Worm (Caenorhabditis elegans) whole organism, young adult: ENCODE results near the gene C45B2.6.

Source experiments
- B0035.1 ChIP-seq: sonication (generic microtip); optimal IDR thresholded peaks from 2 replicates; lab custom pipeline; 2016; ENCODE audit warnings: missing genetic modification characterization, mild to moderate bottlenecking, missing compliant biosample characterization, missing genotype, missing genetic modification reagents
- B0336.3 ChIP-seq: fragments of 200-800 bp; sonication (Bioruptor generic); IDR thresholded peaks from 2 replicates; pipeline ENCODE4 v1.3.6; 2022; ENCODE audit warnings: missing genetic modification characterization, missing compliant biosample characterization
- F52B5.7 ChIP-seq: sonication (generic microtip); optimal IDR thresholded peaks from 2 replicates; lab custom pipeline; 2016; ENCODE audit warnings: mild to moderate bottlenecking, missing genetic modification characterization, missing compliant biosample characterization
- F57C9.4 ChIP-seq: sonication (generic microtip); optimal IDR thresholded peaks from 2 replicates; lab custom pipeline; 2017; ENCODE audit warnings: mild to moderate bottlenecking, missing genetic modification characterization, missing compliant biosample characterization
- T26A5.8 ChIP-seq: sonication (generic microtip); optimal IDR thresholded peaks from 2 replicates; lab custom pipeline; 2016; ENCODE audit warnings: missing genetic modification characterization, missing compliant biosample characterization
- Y56A3A.18 ChIP-seq: fragments of 200-800 bp; sonication (Bioruptor generic); IDR thresholded peaks from 2 replicates; pipeline ENCODE4 v1.3.6; 2022; ENCODE audit warnings: missing genetic modification reagents, missing genetic modification characterization, missing compliant biosample characterization
- ama-1 ChIP-seq, 3 experiments: fragments of 150-350 bp in 1 of 3; sonication (generic microtip) in 2 of 3; optimal IDR thresholded peaks; 2 replicates each; lab custom pipeline; 2014 to 2018; ENCODE audit warnings: missing biosample characterization in 2 of 3, missing genetic modification characterization in 2 of 3, missing genetic modification reagents in 2 of 3
- aptf-2 ChIP-seq: fragments of 200-800 bp; sonication (Bioruptor generic); conservative IDR thresholded peaks from 2 replicates; pipeline ENCODE4 v1.3.6; 2022; ENCODE audit warnings: missing genetic modification reagents, missing genetic modification characterization, missing compliant biosample characterization
- atf-7 ChIP-seq: sonication (generic microtip); optimal IDR thresholded peaks from 2 replicates; lab custom pipeline; 2017; ENCODE audit warnings: mild to moderate bottlenecking, missing genetic modification characterization, missing compliant biosample characterization
- athp-1 ChIP-seq: sonication (generic microtip); optimal IDR thresholded peaks from 2 replicates; lab custom pipeline; 2017; ENCODE audit warnings: mild to moderate bottlenecking, missing genetic modification characterization, missing compliant biosample characterization
- attf-6 ChIP-seq: fragments of 200-800 bp; sonication (Bioruptor generic); IDR thresholded peaks from 2 replicates; pipeline ENCODE4 v1.3.6; 2022; ENCODE audit warnings: missing genetic modification reagents, missing genetic modification characterization, missing compliant biosample characterization
- cebp-1 ChIP-seq, 2 experiments: fragments of 200-800 bp in 1 of 2; sonication (Bioruptor generic) in 1 of 2; sonication (generic microtip) in 1 of 2; IDR thresholded peaks in 1 of 2; optimal IDR thresholded peaks in 1 of 2; 2 replicates each; pipeline versions ENCODE4 v1.3.6 to Lab custom; 2017 to 2022; ENCODE audit warnings: missing compliant biosample characterization in 2 of 2, missing genetic modification characterization in 2 of 2, mild to moderate bottlenecking in 1 of 2, missing genetic modification reagents in 1 of 2, moderate library complexity in 1 of 2
- cebp-2 ChIP-seq: fragments of 200-800 bp; sonication (Bioruptor generic); IDR thresholded peaks from 2 replicates; pipeline ENCODE4 v1.3.6; 2022; ENCODE audit warnings: missing genetic modification characterization, missing compliant biosample characterization
- ceh-58 ChIP-seq: fragments of 200-800 bp; sonication (Bioruptor generic); IDR thresholded peaks from 2 replicates; pipeline ENCODE4 v1.3.6; 2022; ENCODE audit warnings: missing genetic modification characterization, missing compliant biosample characterization
- ceh-79 ChIP-seq: sonication (generic microtip); optimal IDR thresholded peaks from 2 replicates; lab custom pipeline; 2017; ENCODE audit warnings: mild to moderate bottlenecking, missing genetic modification characterization, missing compliant biosample characterization
- die-1 ChIP-seq: sonication (generic microtip); optimal IDR thresholded peaks from 2 replicates; lab custom pipeline; 2016; ENCODE audit warnings: missing genotype, mild to moderate bottlenecking, missing genetic modification characterization, missing compliant biosample characterization
- dox-1 ChIP-seq: fragments of 200-800 bp; sonication (Bioruptor generic); IDR thresholded peaks from 2 replicates; pipeline ENCODE4 v1.3.6; 2022; ENCODE audit warnings: missing genetic modification reagents, missing genetic modification characterization, missing compliant biosample characterization
- ekl-4 ChIP-seq: fragments of 200-800 bp; sonication (Bioruptor generic); IDR thresholded peaks from 2 replicates; pipeline ENCODE4 v1.3.6; 2022; ENCODE audit warnings: missing genetic modification reagents, missing genetic modification characterization, missing compliant biosample characterization
- gei-17 ChIP-seq: fragments of 200-800 bp; sonication (Bioruptor generic); optimal IDR thresholded peaks from 2 replicates; lab custom pipeline; 2018; ENCODE audit warnings: mild to moderate bottlenecking, missing genetic modification characterization, missing compliant biosample characterization
- hmg-1.2 ChIP-seq: fragments of 200-800 bp; sonication (Bioruptor generic); IDR thresholded peaks from 2 replicates; pipeline ENCODE4 v1.3.6; 2022; ENCODE audit warnings: missing genetic modification reagents, missing genetic modification characterization, missing compliant biosample characterization
- hsf-1 ChIP-seq: fragments of 200-800 bp; sonication (Bioruptor generic); IDR thresholded peaks from 2 replicates; pipeline ENCODE4 v1.3.6; 2022; ENCODE audit warnings: missing genetic modification reagents, missing genetic modification characterization, missing compliant biosample characterization
- lin-40 ChIP-seq: sonication (generic microtip); optimal IDR thresholded peaks from 2 replicates; lab custom pipeline; 2016; ENCODE audit warnings: missing genetic modification characterization, mild to moderate bottlenecking, missing compliant biosample characterization, missing genotype, missing genetic modification reagents
- lir-1 ChIP-seq: fragments of 200-800 bp; sonication (Bioruptor generic); conservative IDR thresholded peaks from 2 replicates; pipeline ENCODE4 v1.3.6; 2022; ENCODE audit warnings: missing genetic modification reagents, missing genetic modification characterization, missing compliant biosample characterization
- madf-3 ChIP-seq: fragments of 200-800 bp; sonication (Bioruptor generic); IDR thresholded peaks from 2 replicates; pipeline ENCODE4 v1.3.6; 2022; ENCODE audit warnings: missing genetic modification reagents, missing genetic modification characterization, missing compliant biosample characterization
- mcd-1 ChIP-seq: fragments of 200-800 bp; sonication (Bioruptor generic); IDR thresholded peaks from 2 replicates; pipeline ENCODE4 v1.3.6; 2022; ENCODE audit warnings: missing genetic modification reagents, missing genetic modification characterization, missing compliant biosample characterization
- nfya-1 ChIP-seq: sonication (generic microtip); optimal IDR thresholded peaks from 2 replicates; lab custom pipeline; 2017; ENCODE audit warnings: antibody characterized with exemption, missing compliant biosample characterization, missing genetic modification characterization, borderline replicate concordance; ENCODE audit not compliant: insufficient read depth
- nfyb-1 ChIP-seq: fragments of 200-800 bp; sonication (Bioruptor generic); IDR thresholded peaks from 2 replicates; pipeline ENCODE4 v1.3.6; 2022; ENCODE audit warnings: missing genetic modification reagents, missing genetic modification characterization, missing compliant biosample characterization
- nhr-80 ChIP-seq: sonication (generic microtip); optimal IDR thresholded peaks from 2 replicates; lab custom pipeline; 2016; ENCODE audit warnings: missing genetic modification characterization, missing compliant biosample characterization
- rec-8 ChIP-seq, 2 experiments: sonication (generic microtip); optimal IDR thresholded peaks; 2 replicates each; lab custom pipeline; 2016; ENCODE audit warnings: mild to moderate bottlenecking in 2 of 2, missing genetic modification characterization in 2 of 2, missing genetic modification reagents in 2 of 2, missing genotype in 2 of 2, missing biosample characterization in 1 of 2, missing compliant biosample characterization in 1 of 2, moderate library complexity in 1 of 2
- sdz-38 ChIP-seq: sonication (generic microtip); optimal IDR thresholded peaks from 2 replicates; lab custom pipeline; 2016; ENCODE audit warnings: missing genotype, missing genetic modification characterization, missing compliant biosample characterization
- snpc-3.4 ChIP-seq: sonication (generic microtip); optimal IDR thresholded peaks from 2 replicates; lab custom pipeline; 2017; ENCODE audit warnings: missing genetic modification characterization, mild to moderate bottlenecking, missing compliant biosample characterization, antibody characterized with exemption, moderate library complexity, missing genotype, missing genetic modification reagents
- tbp1 ChIP-seq: fragments of 200-800 bp; sonication (Bioruptor generic); optimal IDR thresholded peaks from 2 replicates; lab custom pipeline; 2018; ENCODE audit warnings: mild to moderate bottlenecking, missing genetic modification characterization, missing compliant biosample characterization
- tbx-9 ChIP-seq: sonication (generic microtip); optimal IDR thresholded peaks from 2 replicates; lab custom pipeline; 2016; ENCODE audit warnings: borderline replicate concordance, missing genetic modification characterization, inconsistent platforms, missing compliant biosample characterization
- zfh-2 ChIP-seq: fragments of 200-800 bp; sonication (Bioruptor generic); conservative IDR thresholded peaks from 2 replicates; pipeline ENCODE4 v1.3.6; 2022; ENCODE audit warnings: missing genetic modification reagents, missing genetic modification characterization, missing compliant biosample characterization
- zim-3 ChIP-seq: sonication (generic microtip); optimal IDR thresholded peaks from 2 replicates; lab custom pipeline; 2017; ENCODE audit warnings: mild to moderate bottlenecking, missing genetic modification characterization, moderate library complexity, missing compliant biosample characterization
- ztf-25 ChIP-seq: fragments of 200-800 bp; sonication (Bioruptor generic); IDR thresholded peaks from 2 replicates; pipeline ENCODE4 v1.3.6; 2022; ENCODE audit warnings: missing genetic modification reagents, missing genetic modification characterization, missing compliant biosample characterization
- ztf-26 ChIP-seq: sonication (generic microtip); optimal IDR thresholded peaks from 2 replicates; lab custom pipeline; 2017; ENCODE audit warnings: missing genetic modification characterization, missing compliant biosample characterization
- ztf-28 ChIP-seq: fragments of 200-800 bp; sonication (Bioruptor generic); IDR thresholded peaks from 2 replicates; pipeline ENCODE4 v1.3.6; 2022; ENCODE audit warnings: missing genetic modification reagents, missing genetic modification characterization, missing compliant biosample characterization
- ztf-3 ChIP-seq: fragments of 200-800 bp; sonication (Bioruptor generic); optimal IDR thresholded peaks from 2 replicates; lab custom pipeline; 2018; ENCODE audit warnings: mild to moderate bottlenecking, missing genetic modification characterization, missing compliant biosample characterization
- ztf-6 ChIP-seq: fragments of 200-800 bp; sonication (Bioruptor generic); IDR thresholded peaks from 2 replicates; pipeline ENCODE4 v1.3.6; 2022; ENCODE audit warnings: missing genetic modification reagents, missing genetic modification characterization, missing compliant biosample characterization

Gene C45B2.6

DNA sequence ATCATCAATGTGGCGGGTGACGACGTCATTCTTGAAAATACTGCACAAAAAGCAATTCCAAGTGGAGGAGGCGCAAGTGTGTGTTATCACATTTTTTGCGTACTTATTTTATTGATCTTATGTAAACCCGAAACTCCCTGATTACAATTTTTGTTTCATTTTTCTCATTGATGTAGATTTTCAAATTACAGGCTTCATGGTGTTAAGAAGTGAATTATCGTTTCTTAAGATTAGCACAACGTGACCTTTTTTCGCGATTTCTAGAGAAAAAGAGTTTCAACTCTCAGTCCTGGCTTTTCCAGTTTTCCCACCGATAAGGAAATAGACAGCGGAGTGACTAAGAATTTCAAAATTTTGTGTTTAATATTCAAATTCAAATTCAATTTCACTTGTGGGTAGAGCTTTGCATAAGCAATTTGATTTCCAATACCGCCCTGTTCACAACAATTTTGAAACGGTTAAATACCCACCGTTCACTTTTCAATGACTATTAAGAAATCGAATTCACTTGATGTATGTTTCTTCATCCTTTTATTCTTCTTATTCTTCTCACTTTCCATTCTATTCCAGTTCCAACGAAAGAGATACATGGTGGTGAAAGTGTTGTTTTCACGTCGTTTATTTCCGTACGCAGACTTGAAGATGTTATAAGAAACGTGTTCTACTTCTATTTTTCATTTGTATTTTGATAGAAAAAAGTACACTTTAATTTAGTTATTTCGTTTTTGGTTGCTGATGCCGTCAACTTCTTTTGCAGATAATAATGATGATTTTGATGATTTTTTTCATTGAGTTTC lies 25.7 kb upstream of the C45B2.6 start:
- TF ChIP-seq dox-1 (GFP tag; lab: Robert Waterston, UW) (no peak), B0035.1 (tag; lab: Kevin White, UChicago) (no peak), ztf-3 (GFP tag; lab: Kevin White, UChicago) (no peak), madf-3 (no peak), ceh-79 (tag; lab: Kevin White, UChicago) (no peak), nhr-80 (tag; lab: Kevin White, UChicago) (peak; percentile 45), rec-8 (tag; optimal IDR thresholded peaks at IDR 0.05; lab: Kevin White, UChicago) (no peak), die-1 (no peak), ztf-25 (no peak)

DNA sequence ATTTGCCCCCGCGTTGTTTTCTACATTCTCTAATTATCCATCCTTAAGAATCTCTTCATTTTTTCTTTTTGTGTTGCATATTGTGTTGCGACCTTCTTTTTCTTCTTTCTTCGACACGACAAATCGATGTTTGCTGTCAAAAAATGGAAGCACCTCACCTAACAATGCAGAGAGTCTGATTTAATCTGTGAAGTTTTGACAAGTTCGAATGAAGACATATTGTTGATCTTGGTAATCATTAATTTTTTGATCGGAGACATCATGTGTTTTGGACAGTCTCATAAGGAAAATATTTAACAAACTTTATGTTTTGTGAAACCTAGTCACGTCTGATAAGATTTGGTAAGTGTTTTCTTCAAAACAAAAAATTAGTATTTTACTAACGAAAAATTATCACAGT lies 23.6 kb upstream of the C45B2.6 start:
- TF ChIP-seq lin-40 (tag; lab: Kevin White, UChicago) (no peak), ztf-6 (GFP tag; lab: Robert Waterston, UW) (no peak), F52B5.7 (tag; lab: Kevin White, UChicago) (no peak), mcd-1 (GFP tag; lab: Robert Waterston, UW) (no peak)

DNA sequence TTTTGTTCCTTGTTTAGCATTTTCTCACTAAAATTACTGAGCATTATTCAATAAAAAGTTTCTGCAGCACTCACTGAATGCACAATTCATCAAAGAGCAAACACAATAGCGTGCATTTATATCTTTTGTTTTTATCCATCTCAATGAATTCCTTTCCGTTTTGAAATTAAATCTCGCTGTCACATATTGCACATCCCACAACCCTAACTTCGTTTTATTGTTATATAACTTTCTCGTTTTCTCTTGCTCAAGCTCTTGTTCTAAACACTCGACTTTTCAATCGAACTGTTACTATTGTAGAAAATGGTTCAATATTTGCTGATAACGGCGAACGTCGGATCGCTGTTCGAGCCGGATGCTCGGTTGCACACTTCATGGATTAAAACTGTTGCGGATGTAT lies 21.5 kb upstream of the C45B2.6 start, which contains the start of gene ipp-5:
ipp-5 (plus strand) TSS at position 301 of the 400 bp plus-strand sequence.
- TF ChIP-seq hmg-1.2 (GFP tag; lab: Robert Waterston, UW) (no peak), sdz-38 (no peak), nfya-1 (tag; lab: Kevin White, UChicago) (no peak), ekl-4 (no peak), F52B5.7 (tag; lab: Kevin White, UChicago) (no peak), snpc-3.4 (tag; lab: Kevin White, UChicago) (no peak), atf-7 (tag; lab: Kevin White, UChicago) (no peak), Y56A3A.18 (no peak), ztf-26 (tag; lab: Kevin White, UChicago) (no peak)
- TF ChIP-seq, all 124 proteins: peak for 0

DNA sequence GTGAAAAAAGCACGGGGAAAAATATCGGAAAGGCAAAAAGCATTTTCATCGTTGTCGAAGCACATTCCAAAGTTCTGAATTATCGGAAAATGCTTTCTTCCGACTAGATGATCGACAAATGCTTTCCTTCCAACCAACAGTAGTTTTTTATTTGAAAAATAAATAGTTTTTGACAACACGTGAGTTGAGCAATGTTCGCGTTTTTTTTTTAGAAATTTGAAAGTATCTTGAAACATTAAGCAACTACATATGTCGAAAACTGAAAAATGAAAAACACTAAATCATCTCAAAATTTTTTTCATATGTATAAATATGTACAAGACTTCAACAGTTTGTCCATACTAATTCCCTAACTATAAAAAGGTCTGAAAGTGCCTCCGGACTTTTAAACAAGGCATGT lies 13.1 kb upstream of the C45B2.6 start, which contains the start of gene hsp-25:
hsp-25 (minus strand) TSS at position 101 of the 400 bp plus-strand sequence.
- no peak for TF ChIP-seq attf-6 (GFP tag; lab: Robert Waterston, UW)
- TF ChIP-seq hsf-1 (GFP tag; lab: Robert Waterston, UW): no peak
- TF ChIP-seq zim-3 (tag; lab: Kevin White, UChicago): no peak
- no peak for TF ChIP-seq T26A5.8
- no peak for TF ChIP-seq lin-40 (tag; lab: Kevin White, UChicago)
- TF ChIP-seq gei-17 (GFP tag; lab: Kevin White, UChicago): no peak
- no peak for TF ChIP-seq cebp-2

DNA sequence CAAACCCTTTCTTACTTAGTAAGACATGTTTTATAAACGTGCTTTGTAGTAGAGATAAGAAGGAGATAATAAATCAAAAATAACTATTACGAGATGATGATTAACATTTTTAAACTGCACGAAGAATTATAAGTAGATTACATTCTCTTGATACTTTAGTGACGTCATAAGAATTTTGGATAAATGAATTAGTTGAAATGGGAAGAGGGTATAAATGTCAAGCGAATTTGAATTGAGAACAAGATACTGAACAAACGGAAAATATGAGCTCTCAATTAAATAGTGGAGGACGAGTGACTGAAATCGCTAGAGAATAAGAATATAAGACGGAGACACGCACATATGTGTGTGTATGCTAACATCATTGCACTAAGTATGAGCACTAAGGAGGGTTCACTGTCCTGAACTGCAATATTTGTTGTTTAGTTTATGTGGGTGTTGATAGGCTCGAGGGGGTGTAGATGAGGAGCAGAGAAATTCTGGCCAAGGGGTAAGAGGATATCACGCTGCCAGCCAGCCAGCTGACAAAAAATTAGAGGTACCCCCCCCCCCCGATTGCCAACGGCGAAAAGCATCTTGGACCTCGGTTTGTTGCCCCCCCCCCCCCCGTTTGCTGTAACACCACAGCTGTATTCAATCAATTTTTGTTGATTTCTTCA lies 12.1 kb upstream of the C45B2.6 start:
- TF ChIP-seq cebp-1 (GFP tag; IDR thresholded peaks at IDR 0.05; lab: Robert Waterston, UW) (no peak), cebp-1 (tag; optimal IDR thresholded peaks at IDR 0.05; lab: Kevin White, UChicago) (peak; percentile 25), athp-1 (tag; lab: Kevin White, UChicago) (no peak), ztf-28 (GFP tag; lab: Robert Waterston, UW) (no peak), ceh-58 (GFP tag; lab: Robert Waterston, UW) (no peak), tbp1 (GFP tag; lab: Kevin White, UChicago) (no peak), aptf-2 (GFP tag; lab: Robert Waterston, UW) (no peak), ama-1 (optimal IDR thresholded peaks at IDR 0.05; lab: Kevin White, UChicago) (no peak), ama-1 (GFP tag; optimal IDR thresholded peaks at IDR 0.05; lab: Kevin White, UChicago) (no peak), B0336.3 (GFP tag; lab: Robert Waterston, UW) (0 out of 2 replicates have a peak, but pooled peaks have one; percentile 35), F57C9.4 (tag; lab: Kevin White, UChicago) (no peak), zfh-2 (GFP tag; lab: Robert Waterston, UW) (peak; percentile 89), ztf-6 (GFP tag; lab: Robert Waterston, UW) (no peak), tbx-9 (no peak), nfyb-1 (GFP tag; lab: Robert Waterston, UW) (peak; percentile 56; the same call in 1 of the 2 replicates), lir-1 (GFP tag; lab: Robert Waterston, UW) (no peak)
